Fruit fly (Drosophila melanogaster) whole organism, embryonic: ENCODE measurements around the gene CG10252.

Experiments
- ATbp ChIP-seq: fragments of 200-800 bp; sonication (Bioruptor generic); optimal IDR thresholded peaks from 2 replicates; lab custom pipeline; 2017; ENCODE audit warnings: missing biosample characterization, mild to moderate bottlenecking, missing genetic modification characterization, missing genetic modification reagents
- CG10366 ChIP-seq: fragments of 200-800 bp; sonication (Bioruptor generic); IDR thresholded peaks from 2 replicates; pipeline ENCODE4 v1.3.6; 2022; ENCODE audit warnings: missing biosample characterization, missing genetic modification characterization
- CG10654 ChIP-seq: fragments of 200-800 bp; sonication (Bioruptor generic); optimal IDR thresholded peaks from 2 replicates; lab custom pipeline; 2016; ENCODE audit warnings: missing biosample characterization, missing genetic modification characterization
- CG10959 ChIP-seq: fragments of 200-800 bp; sonication (Bioruptor generic); IDR thresholded peaks from 2 replicates; pipeline ENCODE4 v1.3.6; 2022; ENCODE audit warnings: missing biosample characterization, missing genetic modification characterization
- CG12744 ChIP-seq: fragments of 200-800 bp; sonication (Bioruptor generic); optimal IDR thresholded peaks from 2 replicates; lab custom pipeline; 2016; ENCODE audit warnings: missing biosample characterization, missing genetic modification characterization
- CG14860 ChIP-seq: fragments of 200-800 bp; sonication (Bioruptor generic); IDR thresholded peaks from 3 replicates; pipeline ENCODE4 v1.3.6; 2022; ENCODE audit warnings: missing biosample characterization, missing genetic modification characterization; ENCODE audit not compliant: partially characterized antibody
- CG16863 ChIP-seq: fragments of 200-800 bp; sonication (Bioruptor generic); optimal IDR thresholded peaks from 3 replicates; lab custom pipeline; 2016; ENCODE audit warnings: missing biosample characterization, missing genetic modification characterization
- CG17328 ChIP-seq: fragments of 200-800 bp; sonication (Bioruptor generic); IDR thresholded peaks from 2 replicates; pipeline ENCODE4 v1.3.6; 2022; ENCODE audit warnings: missing biosample characterization, missing genetic modification characterization
- CG17361 ChIP-seq: fragments of 200-800 bp; sonication (Bioruptor generic); IDR thresholded peaks from 3 replicates; pipeline ENCODE4 v1.3.6; 2022; ENCODE audit warnings: missing biosample characterization, missing genetic modification characterization
- CG17385 ChIP-seq: fragments of 200-800 bp; sonication (Bioruptor generic); optimal IDR thresholded peaks from 3 replicates; lab custom pipeline; 2018; ENCODE audit warnings: missing biosample characterization, mild to moderate bottlenecking, missing genetic modification characterization
- CG18619 ChIP-seq: fragments of 200-800 bp; sonication (Bioruptor generic); optimal IDR thresholded peaks from 3 replicates; lab custom pipeline; 2017; ENCODE audit warnings: missing biosample characterization, mild to moderate bottlenecking, missing genetic modification characterization
- CG18764 ChIP-seq: fragments of 200-800 bp; sonication (Bioruptor generic); optimal IDR thresholded peaks from 3 replicates; lab custom pipeline; 2016; ENCODE audit warnings: missing biosample characterization, missing genetic modification characterization
- CG2202 ChIP-seq: fragments of 200-800 bp; sonication (Bioruptor generic); optimal IDR thresholded peaks from 2 replicates; lab custom pipeline; 2018; ENCODE audit warnings: missing biosample characterization, mild to moderate bottlenecking, missing genetic modification characterization
- CG2678 ChIP-seq: fragments of 200-800 bp; sonication (Bioruptor generic); optimal IDR thresholded peaks from 3 replicates; lab custom pipeline; 2019; ENCODE audit warnings: missing biosample characterization, mild to moderate bottlenecking, missing genetic modification characterization, moderate library complexity
- CG3995 ChIP-seq: fragments of 200-800 bp; sonication (Bioruptor generic); optimal IDR thresholded peaks from 3 replicates; lab custom pipeline; 2016; ENCODE audit warnings: missing biosample characterization, missing genetic modification characterization
- CG4282 ChIP-seq: fragments of 200-800 bp; sonication (Bioruptor generic); optimal IDR thresholded peaks from 2 replicates; lab custom pipeline; 2016; ENCODE audit warnings: missing biosample characterization, missing genetic modification characterization
- CG4707 ChIP-seq: fragments of 200-800 bp; sonication (Bioruptor generic); optimal IDR thresholded peaks from 2 replicates; lab custom pipeline; 2018; ENCODE audit warnings: missing biosample characterization, mild to moderate bottlenecking, missing genetic modification characterization, moderate library complexity
- CG6689 ChIP-seq: fragments of 200-800 bp; sonication (Bioruptor generic); IDR thresholded peaks from 2 replicates; pipeline ENCODE4 v1.3.6; 2022; ENCODE audit warnings: missing biosample characterization, missing genetic modification characterization
- CG8281 ChIP-seq: fragments of 200-800 bp; sonication (Bioruptor generic); optimal IDR thresholded peaks from 2 replicates; lab custom pipeline; 2018; ENCODE audit warnings: missing biosample characterization, mild to moderate bottlenecking, missing genetic modification characterization, moderate library complexity
- CG8359 ChIP-seq: fragments of 200-800 bp; sonication (Bioruptor generic); optimal IDR thresholded peaks from 2 replicates; lab custom pipeline; 2017; ENCODE audit warnings: missing biosample characterization, mild to moderate bottlenecking, missing genetic modification characterization, borderline replicate concordance
- CG9215 ChIP-seq: fragments of 200-800 bp; sonication (Bioruptor generic); IDR thresholded peaks from 2 replicates; pipeline ENCODE4 v1.3.6; 2022; ENCODE audit warnings: missing biosample characterization, missing genetic modification characterization
- CkIIα-i1 ChIP-seq: fragments of 200-800 bp; sonication (Bioruptor generic); IDR thresholded peaks from 2 replicates; pipeline ENCODE4 v1.3.6; 2022; ENCODE audit warnings: missing biosample characterization, missing genetic modification characterization
- HmgD ChIP-seq: fragments of 200-800 bp; sonication (Bioruptor generic); optimal IDR thresholded peaks from 3 replicates; lab custom pipeline; 2016; ENCODE audit warnings: missing biosample characterization, missing genetic modification characterization
- Lpt ChIP-seq: fragments of >200 bp; optimal IDR thresholded peaks from 2 replicates; lab custom pipeline; 2018; ENCODE audit warnings: missing biosample characterization, missing genetic modification characterization
- Mes4 ChIP-seq: fragments of 200-800 bp; sonication (Bioruptor generic); optimal IDR thresholded peaks from 2 replicates; lab custom pipeline; 2016; ENCODE audit warnings: missing biosample characterization, missing genetic modification characterization
- NfI ChIP-seq: fragments of 200-800 bp; sonication (Bioruptor generic); optimal IDR thresholded peaks from 3 replicates; lab custom pipeline; 2018; ENCODE audit warnings: missing biosample characterization, mild to moderate bottlenecking, missing genetic modification characterization, moderate library complexity
- Pdp1 ChIP-seq, 2 experiments: fragments of 200-800 bp; sonication (Bioruptor generic); optimal IDR thresholded peaks; 3 replicates each; lab custom pipeline; 2016; ENCODE audit warnings: missing biosample characterization in 2 of 2, missing genetic modification characterization in 2 of 2, mild to moderate bottlenecking in 1 of 2, moderate library complexity in 1 of 2
- Scr ChIP-seq: fragments of 200-800 bp; sonication (Bioruptor generic); IDR thresholded peaks from 2 replicates; pipeline ENCODE4 v1.3.6; 2022; ENCODE audit warnings: missing biosample characterization, missing genetic modification characterization; ENCODE audit not compliant: partially characterized antibody
- Six4 ChIP-seq: fragments of 200-800 bp; sonication (Bioruptor generic); optimal IDR thresholded peaks from 2 replicates; lab custom pipeline; 2016; ENCODE audit warnings: missing biosample characterization, missing genetic modification characterization
- Xbp1 ChIP-seq: fragments of 200-800 bp; sonication (Bioruptor generic); optimal IDR thresholded peaks from 3 replicates; lab custom pipeline; 2016; ENCODE audit warnings: missing biosample characterization, mild to moderate bottlenecking, missing genetic modification characterization
- ap ChIP-seq: fragments of 200-800 bp; sonication (Bioruptor generic); IDR thresholded peaks from 2 replicates; pipeline ENCODE4 v1.3.6; 2022; ENCODE audit warnings: missing biosample characterization, missing genetic modification characterization
- az2 ChIP-seq: fragments of 200-800 bp; sonication (Bioruptor generic); optimal IDR thresholded peaks from 3 replicates; lab custom pipeline; 2016; ENCODE audit warnings: missing biosample characterization, missing genetic modification characterization
- btn ChIP-seq: fragments of 200-800 bp; sonication (Bioruptor generic); optimal IDR thresholded peaks from 2 replicates; lab custom pipeline; 2016; ENCODE audit warnings: missing biosample characterization, missing genetic modification characterization
- chm ChIP-seq: fragments of 200-800 bp; sonication (Bioruptor generic); IDR thresholded peaks from 2 replicates; pipeline ENCODE4 v1.3.6; 2022; ENCODE audit warnings: missing biosample characterization, missing genetic modification characterization
- dimm ChIP-seq: fragments of 200-800 bp; sonication (Bioruptor generic); IDR thresholded peaks from 2 replicates; pipeline ENCODE4 v1.3.6; 2022; ENCODE audit warnings: missing biosample characterization, missing genetic modification characterization
- dm ChIP-seq: fragments of 200-800 bp; sonication (Bioruptor generic); optimal IDR thresholded peaks from 3 replicates; lab custom pipeline; 2016; ENCODE audit warnings: missing biosample characterization, missing genetic modification characterization
- gem ChIP-seq: fragments of 200-800 bp; sonication (Bioruptor generic); optimal IDR thresholded peaks from 2 replicates; lab custom pipeline; 2019; ENCODE audit warnings: missing biosample characterization, mild to moderate bottlenecking, missing genetic modification characterization, moderate library complexity
- grau ChIP-seq: fragments of 200-800 bp; optimal IDR thresholded peaks from 3 replicates; lab custom pipeline; 2019; ENCODE audit warnings: missing biosample characterization, mild to moderate bottlenecking, missing genetic modification characterization, moderate library complexity
- hb ChIP-seq: fragments of 200-800 bp; sonication (Bioruptor generic); IDR thresholded peaks from 3 replicates; pipeline ENCODE4 v1.3.6; 2022; ENCODE audit warnings: missing biosample characterization, missing genetic modification characterization; ENCODE audit not compliant: partially characterized antibody
- ind ChIP-seq: fragments of 200-800 bp; sonication (Bioruptor generic); optimal IDR thresholded peaks from 3 replicates; lab custom pipeline; 2016; ENCODE audit warnings: missing biosample characterization, missing genetic modification characterization
- jing ChIP-seq: fragments of 200-800 bp; sonication (Bioruptor generic); optimal IDR thresholded peaks from 2 replicates; lab custom pipeline; 2018; ENCODE audit warnings: missing biosample characterization, mild to moderate bottlenecking, missing genetic modification characterization
- knrl ChIP-seq: fragments of 200-800 bp; sonication (Bioruptor generic); IDR thresholded peaks from 3 replicates; pipeline ENCODE4 v1.3.6; 2022; ENCODE audit warnings: missing biosample characterization, missing genetic modification characterization; ENCODE audit not compliant: partially characterized antibody
- lola ChIP-seq, 3 experiments: fragments of >200 bp in 2 of 3; fragments of 200-800 bp in 1 of 3; sonication (Bioruptor generic) in 1 of 3; optimal IDR thresholded peaks; 2 replicates each; lab custom pipeline; 2017 to 2019; ENCODE audit warnings: missing biosample characterization in 3 of 3, missing genetic modification characterization in 3 of 3, mild to moderate bottlenecking in 1 of 3, moderate library complexity in 1 of 3
- maf-S ChIP-seq: fragments of 200-800 bp; sonication (Bioruptor generic); optimal IDR thresholded peaks from 2 replicates; lab custom pipeline; 2016; ENCODE audit warnings: missing biosample characterization, missing genetic modification characterization
- nmo ChIP-seq: fragments of 200-800 bp; sonication (Bioruptor generic); optimal IDR thresholded peaks from 2 replicates; lab custom pipeline; 2018; ENCODE audit warnings: missing biosample characterization, mild to moderate bottlenecking, missing genetic modification characterization, moderate library complexity
- p53 ChIP-seq: fragments of 200-800 bp; sonication (Bioruptor generic); optimal IDR thresholded peaks from 2 replicates; lab custom pipeline; 2016; ENCODE audit warnings: missing biosample characterization, missing genetic modification characterization
- sisA ChIP-seq: fragments of 200-800 bp; sonication (Bioruptor generic); IDR thresholded peaks from 2 replicates; pipeline ENCODE4 v1.3.6; 2022; ENCODE audit warnings: missing biosample characterization, missing genetic modification characterization
- so ChIP-seq: fragments of 200-800 bp; sonication (Bioruptor generic); IDR thresholded peaks from 3 replicates; pipeline ENCODE4 v1.3.6; 2022; ENCODE audit warnings: missing biosample characterization, missing genetic modification characterization
- sug ChIP-seq: fragments of 200-800 bp; optimal IDR thresholded peaks from 2 replicates; lab custom pipeline; 2019; ENCODE audit warnings: missing biosample characterization, mild to moderate bottlenecking, missing genetic modification characterization, moderate library complexity
- wdn ChIP-seq: fragments of 200-800 bp; sonication (Bioruptor generic); IDR thresholded peaks from 2 replicates; pipeline ENCODE4 v1.3.6; 2022; ENCODE audit warnings: missing biosample characterization, missing genetic modification characterization

Gene CG10252

DNA sequence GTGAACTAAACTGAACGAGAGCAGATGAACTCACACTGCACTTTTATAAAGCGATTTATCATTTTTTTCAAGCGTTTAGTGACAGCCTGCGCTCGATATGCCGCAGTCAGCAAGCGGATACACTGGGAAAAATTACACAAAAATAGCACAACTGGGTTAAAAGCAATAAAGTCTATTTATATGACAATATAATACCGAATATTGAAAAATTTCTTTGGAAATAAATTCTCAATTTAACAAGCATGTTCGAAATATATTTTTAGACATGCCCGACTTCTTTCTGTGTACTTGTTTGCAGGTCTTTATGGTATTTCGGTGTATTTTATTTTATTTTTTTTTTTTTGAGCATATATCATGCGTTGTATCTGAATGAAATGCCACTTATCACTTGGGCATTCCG is 17.9 kb upstream of the CG10252 start (continued):
- TF ChIP-seq CG10654 (GFP tag; lab: Kevin White, UChicago): peak; percentile 56
- TF ChIP-seq maf-S: peak; percentile 45
- peak; percentile 58 for TF ChIP-seq CG17385
- peak; percentile 84 for TF ChIP-seq gem (tag; lab: Kevin White, UChicago)
- no peak for TF ChIP-seq CG8359 (GFP tag; lab: Kevin White, UChicago)
- TF ChIP-seq wdn: 0 out of 2 replicates have a peak, but pooled peaks have one; percentile 27
- TF ChIP-seq Pdp1 (GFP tag; optimal IDR thresholded peaks at IDR 0.05; lab: Kevin White, UChicago): peak; percentile 44 to 66
- peak; percentile 43 for TF ChIP-seq CG16863
- peak; percentile 50 for TF ChIP-seq CG2678 (tag; lab: Kevin White, UChicago)
- TF ChIP-seq Xbp1 (GFP tag; lab: Kevin White, UChicago): peak; percentile 78
- peak; percentile 68 for TF ChIP-seq grau (tag; lab: Kevin White, UChicago)
- TF ChIP-seq CG18764: peak; percentile 63
- TF ChIP-seq Mes4 (GFP tag; lab: Kevin White, UChicago): peak; percentile 43
- peak; percentile 29 for TF ChIP-seq jing
- peak; percentile 51 for TF ChIP-seq ap (GFP tag; lab: Robert Waterston, UW)
- TF ChIP-seq HmgD (GFP tag; lab: Kevin White, UChicago): no peak
- TF ChIP-seq CG8281 (tag; lab: Kevin White, UChicago): no peak
- TF ChIP-seq CG6689 (GFP tag; lab: Robert Waterston, UW): 0 out of 2 replicates have a peak, but pooled peaks have one; percentile 21
- peak; percentile 17 for TF ChIP-seq ind (GFP tag; lab: Kevin White, UChicago)
- no peak for TF ChIP-seq CG3995 (GFP tag; lab: Kevin White, UChicago)
- TF ChIP-seq so (GFP tag; lab: Robert Waterston, UW): peak; percentile 80; the same call in 2 of the 3 replicates
- peak; percentile 41 for TF ChIP-seq CG18619 (GFP tag; lab: Kevin White, UChicago)
- TF ChIP-seq knrl: no peak
- peak; percentile 70 for TF ChIP-seq CG17328
- no peak for TF ChIP-seq Scr
- TF ChIP-seq CG4282 (GFP tag; lab: Kevin White, UChicago): no peak
- peak; percentile 18 for TF ChIP-seq CG12744 (GFP tag; lab: Kevin White, UChicago)
- peak in 1 of 3 experiments; percentile 66 for TF ChIP-seq lola (GFP tag; optimal IDR thresholded peaks at IDR 0.05; lab: Kevin White, UChicago)
- peak; percentile 20; the same call in 1 of the 2 replicates for TF ChIP-seq CG9215 (GFP tag; lab: Robert Waterston, UW)
- 0 out of 2 replicates have a peak, but pooled peaks have one; percentile 12 for TF ChIP-seq dimm
- peak; percentile 58 for TF ChIP-seq CG10366 (GFP tag; lab: Robert Waterston, UW)
- no peak for TF ChIP-seq CkIIα-i1 (GFP tag; lab: Robert Waterston, UW)
- no peak for TF ChIP-seq Lpt (GFP tag; lab: Kevin White, UChicago)
- no peak for TF ChIP-seq hb (GFP tag; lab: Robert Waterston, UW)
- peak; percentile 13; the same call in 1 of the 2 replicates for TF ChIP-seq CG10959 (GFP tag; lab: Robert Waterston, UW)
- TF ChIP-seq nmo: peak; percentile 78
- TF ChIP-seq CG2202: peak; percentile 29
- TF ChIP-seq sug (tag; lab: Kevin White, UChicago): peak; percentile 5
- TF ChIP-seq CG4707 (GFP tag; lab: Kevin White, UChicago): peak; percentile 31
- TF ChIP-seq Six4 (GFP tag; lab: Kevin White, UChicago): peak; percentile 40
- peak; percentile 26 for TF ChIP-seq btn (GFP tag; lab: Kevin White, UChicago)
- TF ChIP-seq dm (GFP tag; lab: Kevin White, UChicago): no peak
- no peak for TF ChIP-seq CG14860 (GFP tag; lab: Robert Waterston, UW)
- peak; percentile 62 for TF ChIP-seq sisA (GFP tag; lab: Robert Waterston, UW)
- 0 out of 3 replicates have a peak, but pooled peaks have one; percentile 32 for TF ChIP-seq CG17361 (GFP tag; lab: Robert Waterston, UW)
- TF ChIP-seq p53: no peak
- peak; percentile 78 for TF ChIP-seq az2
- peak; percentile 58; the same call in 1 of the 2 replicates for TF ChIP-seq chm
- TF ChIP-seq ATbp (GFP tag; lab: Kevin White, UChicago): peak; percentile 59
- peak; percentile 45 for TF ChIP-seq NfI (GFP tag; lab: Kevin White, UChicago)
